Fruit fly (Drosophila melanogaster) whole organism, embryonic: Measurements from ENCODE around the gene Gnmt.

Experiments used
- Abd-B ChIP-seq: fragments of 200-800 bp; sonication (Bioruptor generic); optimal IDR thresholded peaks from 2 replicates; lab custom pipeline; 2018; ENCODE audit warnings: missing biosample characterization, mild to moderate bottlenecking, missing genetic modification characterization, moderate library complexity
- Awh ChIP-seq: fragments of 200-800 bp; sonication (Bioruptor generic); IDR thresholded peaks from 2 replicates; pipeline ENCODE4, ENCODE4 v1.3.6; 2022; ENCODE audit warnings: missing biosample characterization, missing genetic modification characterization
- Blimp-1 ChIP-seq: fragments of 200-800 bp; sonication (Bioruptor generic); optimal IDR thresholded peaks from 3 replicates; lab custom pipeline; 2018; ENCODE audit warnings: missing biosample characterization, missing genetic modification characterization, mild to moderate bottlenecking, moderate library complexity, missing genetic modification reagents
- CG10543 ChIP-seq: fragments of 200-800 bp; sonication (Bioruptor generic); optimal IDR thresholded peaks from 3 replicates; lab custom pipeline; 2017; ENCODE audit warnings: missing biosample characterization, mild to moderate bottlenecking, missing genetic modification characterization, moderate library complexity
- CG18599 ChIP-seq: fragments of 200-800 bp; sonication (Bioruptor generic); optimal IDR thresholded peaks from 3 replicates; lab custom pipeline; 2017; ENCODE audit warnings: missing biosample characterization, missing genetic modification characterization, mild to moderate bottlenecking, moderate library complexity, missing genetic modification reagents
- CG2120 ChIP-seq: fragments of 200-800 bp; sonication (Bioruptor generic); optimal IDR thresholded peaks from 3 replicates; lab custom pipeline; 2016; ENCODE audit warnings: missing biosample characterization, missing genetic modification characterization
- CG2889 ChIP-seq: fragments of 200-800 bp; sonication (Bioruptor generic); IDR thresholded peaks from 3 replicates; pipeline ENCODE4 v1.3.6; 2022; ENCODE audit warnings: missing biosample characterization, missing genetic modification characterization
- CG30403 ChIP-seq: fragments of 200-800 bp; sonication (Bioruptor generic); optimal IDR thresholded peaks from 3 replicates; lab custom pipeline; 2016; ENCODE audit warnings: missing biosample characterization, missing genetic modification characterization
- CG31441 ChIP-seq: fragments of 200-800 bp; sonication (Bioruptor generic); IDR thresholded peaks from 2 replicates; pipeline ENCODE4 v1.3.6; 2022; ENCODE audit warnings: missing biosample characterization, missing genetic modification characterization
- CG32532 ChIP-seq: fragments of 200-800 bp; sonication (Bioruptor generic); IDR thresholded peaks from 2 replicates; pipeline ENCODE4 v1.3.6; 2022; ENCODE audit warnings: missing biosample characterization, missing genetic modification characterization
- CG34376 ChIP-seq: fragments of 200-800 bp; sonication (Bioruptor generic); optimal IDR thresholded peaks from 2 replicates; lab custom pipeline; 2018; ENCODE audit warnings: missing biosample characterization, mild to moderate bottlenecking, missing genetic modification characterization
- CG6689 ChIP-seq: fragments of 200-800 bp; sonication (Bioruptor generic); IDR thresholded peaks from 2 replicates; pipeline ENCODE4 v1.3.6; 2022; ENCODE audit warnings: missing biosample characterization, missing genetic modification characterization
- CG9609 ChIP-seq: fragments of 200-800 bp; sonication (Bioruptor generic); optimal IDR thresholded peaks from 3 replicates; lab custom pipeline; 2016; ENCODE audit warnings: missing biosample characterization, missing genetic modification characterization
- Fer3 ChIP-seq: fragments of 200-800 bp; sonication (Bioruptor generic); optimal IDR thresholded peaks from 2 replicates; lab custom pipeline; 2018; ENCODE audit warnings: missing biosample characterization, mild to moderate bottlenecking, missing genetic modification characterization, moderate library complexity
- H15 ChIP-seq: fragments of 200-800 bp; sonication (Bioruptor generic); IDR thresholded peaks from 3 replicates; pipeline ENCODE4 v1.3.6; 2022; ENCODE audit warnings: missing biosample characterization, missing genetic modification characterization
- Hmr ChIP-seq: fragments of 200-800 bp; sonication (Bioruptor generic); optimal IDR thresholded peaks from 3 replicates; lab custom pipeline; 2017; ENCODE audit warnings: mild to moderate bottlenecking, missing biosample characterization, missing genetic modification reagents, missing genetic modification characterization
- Hr78 ChIP-seq, 2 experiments: fragments of 200-800 bp in 1 of 2; fragments of >200 bp in 1 of 2; sonication (Bioruptor generic) in 1 of 2; optimal IDR thresholded peaks; 2 replicates each; lab custom pipeline; 2017 to 2019; ENCODE audit warnings: missing biosample characterization in 2 of 2, missing genetic modification characterization in 2 of 2, mild to moderate bottlenecking in 1 of 2, moderate library complexity in 1 of 2
- Max ChIP-seq: fragments of 200-800 bp; sonication (Bioruptor generic); optimal IDR thresholded peaks from 2 replicates; lab custom pipeline; 2016; ENCODE audit warnings: missing biosample characterization, mild to moderate bottlenecking, missing genetic modification characterization
- Med ChIP-seq: fragments of 200-800 bp; sonication (Bioruptor generic); peaks from one replicate; lab custom pipeline; 2016; ENCODE audit warnings: missing biosample characterization, missing genetic modification characterization, mild to moderate bottlenecking, inconsistent platforms, moderate library complexity
- Meics ChIP-seq: fragments of 200-800 bp; sonication (Bioruptor generic); optimal IDR thresholded peaks from 2 replicates; lab custom pipeline; 2017; ENCODE audit warnings: missing biosample characterization, mild to moderate bottlenecking, missing genetic modification characterization
- Nf-YA ChIP-seq: fragments of 200-800 bp; sonication (Bioruptor generic); IDR thresholded peaks from 2 replicates; pipeline ENCODE4 v1.3.6; 2022; ENCODE audit warnings: missing biosample characterization, missing genetic modification characterization
- Pdp1 ChIP-seq, 2 experiments: fragments of 200-800 bp; sonication (Bioruptor generic); optimal IDR thresholded peaks; 3 replicates each; lab custom pipeline; 2016; ENCODE audit warnings: missing biosample characterization in 2 of 2, missing genetic modification characterization in 2 of 2, mild to moderate bottlenecking in 1 of 2, moderate library complexity in 1 of 2
- Rfx ChIP-seq: fragments of 200-800 bp; sonication (Bioruptor generic); IDR thresholded peaks from 2 replicates; pipeline ENCODE4 v1.3.6; 2022; ENCODE audit warnings: missing biosample characterization, missing genetic modification characterization
- Xbp1 ChIP-seq: fragments of 200-800 bp; sonication (Bioruptor generic); optimal IDR thresholded peaks from 3 replicates; lab custom pipeline; 2016; ENCODE audit warnings: missing biosample characterization, mild to moderate bottlenecking, missing genetic modification characterization
- bbx ChIP-seq: fragments of 200-800 bp; sonication (Bioruptor generic); IDR thresholded peaks from 2 replicates; pipeline ENCODE4 v1.3.6; 2022; ENCODE audit warnings: missing biosample characterization, missing genetic modification characterization; ENCODE audit not compliant: partially characterized antibody
- bsh ChIP-seq, 2 experiments: fragments of 200-800 bp; sonication (Bioruptor generic); optimal IDR thresholded peaks; 2 replicates each; lab custom pipeline; 2017 to 2018; ENCODE audit warnings: mild to moderate bottlenecking in 2 of 2, missing biosample characterization in 2 of 2, missing genetic modification characterization in 2 of 2, moderate library complexity in 1 of 2
- chinmo ChIP-seq: fragments of 200-800 bp; sonication (Bioruptor generic); IDR thresholded peaks from 4 replicates; pipeline ENCODE4 v1.3.6; 2022; ENCODE audit warnings: missing biosample characterization, missing genetic modification characterization; ENCODE audit not compliant: partially characterized antibody
- ci ChIP-seq: fragments of 200-800 bp; sonication (Bioruptor generic); IDR thresholded peaks from 3 replicates; pipeline ENCODE4 v1.3.6; 2022; ENCODE audit warnings: missing biosample characterization, missing genetic modification characterization
- cwo ChIP-seq: fragments of 200-800 bp; sonication (Bioruptor generic); optimal IDR thresholded peaks from 3 replicates; lab custom pipeline; 2017; ENCODE audit warnings: missing biosample characterization, missing genetic modification characterization, mild to moderate bottlenecking, moderate library complexity, missing genetic modification reagents
- dysf ChIP-seq: fragments of 200-800 bp; sonication (Bioruptor generic); IDR thresholded peaks from 3 replicates; pipeline ENCODE4 v1.3.6; 2022; ENCODE audit warnings: missing biosample characterization, missing genetic modification characterization
- ftz-f1 ChIP-seq: fragments of 200-800 bp; sonication (Bioruptor generic); optimal IDR thresholded peaks from 2 replicates; lab custom pipeline; 2016; ENCODE audit warnings: missing biosample characterization, missing genetic modification characterization
- grau ChIP-seq: fragments of 200-800 bp; optimal IDR thresholded peaks from 3 replicates; lab custom pipeline; 2019; ENCODE audit warnings: missing biosample characterization, mild to moderate bottlenecking, missing genetic modification characterization, moderate library complexity
- hkb ChIP-seq, 2 experiments: fragments of 200-800 bp in 1 of 2; fragments of >200 bp in 1 of 2; sonication (Bioruptor generic) in 1 of 2; IDR thresholded peaks in 1 of 2; optimal IDR thresholded peaks in 1 of 2; 2 replicates each; pipeline versions ENCODE4 v1.3.6 to Lab custom; 2017 to 2022; ENCODE audit warnings: missing biosample characterization in 1 of 2, missing genetic modification characterization in 1 of 2
- lab ChIP-seq: fragments of 200-800 bp; sonication (Bioruptor generic); optimal IDR thresholded peaks from 3 replicates; lab custom pipeline; 2017; ENCODE audit warnings: missing biosample characterization, missing genetic modification characterization, mild to moderate bottlenecking, moderate library complexity, missing genetic modification reagents
- nmo ChIP-seq: fragments of 200-800 bp; sonication (Bioruptor generic); optimal IDR thresholded peaks from 2 replicates; lab custom pipeline; 2018; ENCODE audit warnings: missing biosample characterization, mild to moderate bottlenecking, missing genetic modification characterization, moderate library complexity
- org-1 ChIP-seq: fragments of 200-800 bp; sonication (Bioruptor generic); optimal IDR thresholded peaks from 2 replicates; lab custom pipeline; 2017; ENCODE audit warnings: missing biosample characterization, missing genetic modification characterization
- pan ChIP-seq, 4 experiments: fragments of >200 bp in 3 of 4; fragments of 200-800 bp in 1 of 4; sonication (Bioruptor generic) in 1 of 4; optimal IDR thresholded peaks in 3 of 4; IDR thresholded peaks in 1 of 4; 2 replicates each; pipeline versions ENCODE4 v1.3.6 to Lab custom; 2017 to 2022; ENCODE audit warnings: missing biosample characterization in 2 of 4, missing genetic modification characterization in 2 of 4, mixed read lengths in 1 of 4
- prd ChIP-seq, 3 experiments: fragments of >200 bp in 2 of 3; fragments of 200-800 bp in 1 of 3; sonication (Bioruptor generic) in 1 of 3; optimal IDR thresholded peaks in 2 of 3; IDR thresholded peaks in 1 of 3; 2 replicates in 2 of 3; 3 replicates in 1 of 3; pipeline versions ENCODE4 v1.3.6 to Lab custom; 2017 to 2022; ENCODE audit warnings: missing biosample characterization in 1 of 3, missing genetic modification characterization in 1 of 3
- row ChIP-seq: fragments of 200-800 bp; sonication (Bioruptor generic); IDR thresholded peaks from 3 replicates; pipeline ENCODE4 v1.3.6; 2022; ENCODE audit warnings: missing biosample characterization, missing genetic modification characterization
- scrt ChIP-seq: fragments of 200-800 bp; sonication (Bioruptor generic); optimal IDR thresholded peaks from 2 replicates; lab custom pipeline; 2018; ENCODE audit warnings: missing biosample characterization, mild to moderate bottlenecking, missing genetic modification characterization, moderate library complexity
- seq ChIP-seq: fragments of 200-800 bp; sonication (Bioruptor generic); IDR thresholded peaks from 2 replicates; pipeline ENCODE4 v1.3.6; 2022; ENCODE audit warnings: missing biosample characterization, missing genetic modification characterization
- sug ChIP-seq: fragments of 200-800 bp; optimal IDR thresholded peaks from 2 replicates; lab custom pipeline; 2019; ENCODE audit warnings: missing biosample characterization, mild to moderate bottlenecking, missing genetic modification characterization, moderate library complexity

The Gnmt gene

DNA sequence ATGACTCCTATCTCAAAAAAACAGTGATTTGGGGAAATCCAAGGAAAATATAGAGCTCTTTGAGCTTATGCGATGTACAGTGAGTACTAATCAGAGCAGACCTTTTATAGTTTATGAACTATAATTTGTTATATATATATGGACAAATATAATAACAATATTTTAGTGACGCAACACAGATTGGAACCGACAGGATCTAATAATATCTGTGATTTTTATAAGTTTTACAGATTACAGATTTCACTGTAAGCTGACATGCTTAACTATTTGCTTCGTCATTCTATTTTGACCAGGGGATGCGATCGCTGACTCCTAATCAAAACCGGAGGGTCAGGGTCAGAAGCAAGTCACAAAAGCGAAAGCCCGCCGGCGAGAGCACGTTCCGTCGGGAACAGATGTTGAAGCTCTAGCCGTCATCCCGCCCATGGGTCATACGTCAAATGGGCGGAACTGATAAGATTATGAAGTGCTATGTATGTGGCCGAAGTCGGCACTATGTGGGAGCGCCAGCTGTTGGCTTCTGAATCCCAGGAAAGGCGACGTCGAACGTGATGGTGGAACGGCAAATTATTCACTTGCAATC is at the start of gene Gnmt:
Gnmt (plus strand) TSS at position 568 of the 583 bp plus-strand sequence.
- TF ChIP-seq Awh, result 0 out of 2 replicates have a peak, but pooled peaks have one; percentile 7
- TF ChIP-seq CG2889 (GFP tag; lab: Robert Waterston, UW), result no peak
- peak; percentile 78 for TF ChIP-seq CG34376
- peak; percentile 10; the same call in 1 of the 3 replicates for TF ChIP-seq dysf
- peak; percentile 21 for TF ChIP-seq Hmr
- TF ChIP-seq CG6689 (GFP tag; lab: Robert Waterston, UW), result 0 out of 2 replicates have a peak, but pooled peaks have one; percentile 14
- TF ChIP-seq chinmo, result 0 out of 4 replicates have a peak, but pooled peaks have one; percentile 19
- no peak for TF ChIP-seq CG9609
- TF ChIP-seq bbx (GFP tag; lab: Robert Waterston, UW), result no peak
- TF ChIP-seq lab (GFP tag; lab: Kevin White, UChicago), result peak; percentile 22
- peak; percentile 40 for TF ChIP-seq Fer3 (tag; lab: Kevin White, UChicago)
- TF ChIP-seq row (GFP tag; lab: Robert Waterston, UW), result peak; percentile 52; the same call in 2 of the 3 replicates
- 0 out of 2 replicates have a peak, but pooled peaks have one; percentile 20 for TF ChIP-seq seq (GFP tag; lab: Robert Waterston, UW)
- peak in 1 of 2 experiments; percentile 87 for TF ChIP-seq Hr78 (GFP tag; optimal IDR thresholded peaks at IDR 0.05; lab: Kevin White, UChicago)
- TF ChIP-seq cwo (GFP tag; lab: Kevin White, UChicago), result peak; percentile 86
- TF ChIP-seq CG18599, result peak; percentile 70
- peak; percentile 47 for TF ChIP-seq Med (GFP tag; lab: Kevin White, UChicago)
- no peak for TF ChIP-seq prd (optimal IDR thresholded peaks at IDR 0.05; lab: Kevin White, UChicago)
- 0 out of 3 replicates have a peak, but pooled peaks have one; percentile 12 for TF ChIP-seq prd (GFP tag; IDR thresholded peaks at IDR 0.05; lab: Robert Waterston, UW)
- TF ChIP-seq Xbp1 (GFP tag; lab: Kevin White, UChicago), result peak; percentile 4
- peak; percentile 10 for TF ChIP-seq CG10543 (GFP tag; lab: Kevin White, UChicago)
- TF ChIP-seq CG2120, result peak; percentile 16
- TF ChIP-seq nmo (GFP tag; lab: Kevin White, UChicago), result peak; percentile 5
- TF ChIP-seq Rfx (GFP tag; lab: Robert Waterston, UW), result peak; percentile 56
- no peak for TF ChIP-seq hkb (optimal IDR thresholded peaks at IDR 0.05; lab: Kevin White, UChicago)
- 0 out of 2 replicates have a peak, but pooled peaks have one; percentile 9 for TF ChIP-seq hkb (GFP tag; IDR thresholded peaks at IDR 0.05; lab: Robert Waterston, UW)
- TF ChIP-seq Abd-B (GFP tag; lab: Kevin White, UChicago), result no peak
- TF ChIP-seq ci, result 0 out of 3 replicates have a peak, but pooled peaks have one; percentile 16
- peak; percentile 44 for TF ChIP-seq Meics (GFP tag; lab: Kevin White, UChicago)
- TF ChIP-seq CG30403 (GFP tag; lab: Kevin White, UChicago), result peak; percentile 11
- TF ChIP-seq ftz-f1 (GFP tag; lab: Kevin White, UChicago), result peak; percentile 26
- peak; percentile 5 for TF ChIP-seq Blimp-1 (GFP tag; lab: Kevin White, UChicago)
- peak; percentile 78 for TF ChIP-seq grau (tag; lab: Kevin White, UChicago)
- no peak for TF ChIP-seq H15 (GFP tag; lab: Robert Waterston, UW)
- TF ChIP-seq Nf-YA (GFP tag; lab: Robert Waterston, UW), result no peak
- no peak for TF ChIP-seq org-1 (GFP tag; lab: Kevin White, UChicago)
- peak; percentile 84 for TF ChIP-seq sug (tag; lab: Kevin White, UChicago)
- TF ChIP-seq scrt (GFP tag; lab: Kevin White, UChicago), result no peak
- TF ChIP-seq Max (GFP tag; lab: Kevin White, UChicago), result no peak
- no peak for TF ChIP-seq pan (optimal IDR thresholded peaks at IDR 0.05; lab: Kevin White, UChicago)
- TF ChIP-seq pan (GFP tag; optimal IDR thresholded peaks at IDR 0.05 in 1 of 2, IDR thresholded peaks at IDR 0.05 in 1 of 2), result peak in 1 of 2 experiments; percentile 16
- peak in 1 of 2 experiments; percentile 24 for TF ChIP-seq Pdp1 (GFP tag; optimal IDR thresholded peaks at IDR 0.05; lab: Kevin White, UChicago)
- TF ChIP-seq bsh (GFP tag; optimal IDR thresholded peaks at IDR 0.05; lab: Kevin White, UChicago), result peak in 1 of 2 experiments; percentile 10
- no peak for TF ChIP-seq CG31441 (GFP tag; lab: Robert Waterston, UW)
- TF ChIP-seq CG32532 (GFP tag; lab: Robert Waterston, UW), result peak; percentile 33; the same call in 1 of the 2 replicates
